Worm (Caenorhabditis elegans) whole organism, late embryonic: ENCODE data around the gene srsy-1.

Experiments
- ceh-22 ChIP-seq: sonication (generic microtip); optimal IDR thresholded peaks from 2 replicates; lab custom pipeline; 2017; ENCODE audit warnings: missing biosample characterization, missing genetic modification characterization
- dve-1 ChIP-seq: sonication (generic microtip); optimal IDR thresholded peaks from 2 replicates; lab custom pipeline; 2017; ENCODE audit warnings: antibody characterized with exemption, mild to moderate bottlenecking, missing genetic modification characterization, missing compliant biosample characterization
- fax-1 ChIP-seq: sonication (generic microtip); optimal IDR thresholded peaks from 2 replicates; lab custom pipeline; 2016; ENCODE audit warnings: missing genotype, missing genetic modification characterization, missing compliant biosample characterization
- fkh-10 ChIP-seq: fragments of 150-350 bp; optimal IDR thresholded peaks from 2 replicates; lab custom pipeline; 2014; ENCODE audit warnings: missing biosample characterization, missing genetic modification reagents, missing genetic modification characterization
- hlh-30 ChIP-seq: sonication (generic microtip); optimal IDR thresholded peaks from 2 replicates; lab custom pipeline; 2017; ENCODE audit warnings: antibody characterized with exemption, missing genetic modification characterization, missing compliant biosample characterization; ENCODE audit not compliant: insufficient read depth
- nfya-1 ChIP-seq: sonication (generic microtip); optimal IDR thresholded peaks from 2 replicates; lab custom pipeline; 2017; ENCODE audit warnings: missing genetic modification characterization, mild to moderate bottlenecking, missing compliant biosample characterization, antibody characterized with exemption, moderate library complexity
- nhr-232 ChIP-seq: sonication (generic microtip); optimal IDR thresholded peaks from 2 replicates; lab custom pipeline; 2016; ENCODE audit warnings: missing genetic modification characterization, missing compliant biosample characterization
- ref-2 ChIP-seq: sonication (generic microtip); optimal IDR thresholded peaks from 2 replicates; lab custom pipeline; 2016; ENCODE audit warnings: missing genetic modification characterization, missing compliant biosample characterization

ce11 chrII:5085450-5085849 is 30.4 kb upstream of the srsy-1 start, which contains the start of gene txt-9:
- no peak for TF ChIP-seq nhr-232 (tag; lab: Kevin White, UChicago)
- no peak for TF ChIP-seq ref-2 (tag; lab: Kevin White, UChicago)
- TF ChIP-seq fax-1 (tag; lab: Kevin White, UChicago): no peak
- no peak for TF ChIP-seq dve-1 (tag; lab: Kevin White, UChicago)
- TF ChIP-seq hlh-30 (tag; lab: Kevin White, UChicago): no peak
- no peak for TF ChIP-seq nfya-1
- TF ChIP-seq ceh-22 (tag; lab: Kevin White, UChicago): no peak
- TF ChIP-seq fkh-10 (GFP tag; lab: Kevin White, UChicago): no peak
